Worm (Caenorhabditis elegans): ENCODE data around the gene K07F5.12.

The K07F5.12 gene

DNA sequence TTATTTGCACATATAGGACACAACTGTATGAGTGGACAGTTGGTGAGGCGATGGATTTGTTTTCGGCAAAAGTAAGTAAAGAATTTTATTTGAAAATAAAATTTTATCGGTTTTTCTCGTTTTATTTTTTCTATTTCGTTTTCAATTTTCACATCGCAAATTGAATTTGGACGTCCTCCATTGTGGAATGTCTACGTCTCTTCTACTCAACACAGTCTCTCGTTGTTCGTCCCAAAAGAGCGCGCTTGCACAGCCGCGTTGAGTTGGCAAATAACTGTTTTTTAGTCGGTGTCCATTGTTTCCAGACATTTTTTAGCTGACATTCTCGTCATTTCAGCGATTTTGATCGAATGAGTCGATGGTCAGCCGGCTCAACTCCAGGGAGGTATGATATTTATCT, 43.4 kb downstream of the K07F5.12 start:
- TF ChIP-seq him-1 (tag; optimal IDR thresholded peaks at IDR 0.05) = no peak
- no peak for TF ChIP-seq W03F9.2 (tag; optimal IDR thresholded peaks at IDR 0.05)
- TF ChIP-seq dao-5 (tag; optimal IDR thresholded peaks at IDR 0.05) = no peak

DNA sequence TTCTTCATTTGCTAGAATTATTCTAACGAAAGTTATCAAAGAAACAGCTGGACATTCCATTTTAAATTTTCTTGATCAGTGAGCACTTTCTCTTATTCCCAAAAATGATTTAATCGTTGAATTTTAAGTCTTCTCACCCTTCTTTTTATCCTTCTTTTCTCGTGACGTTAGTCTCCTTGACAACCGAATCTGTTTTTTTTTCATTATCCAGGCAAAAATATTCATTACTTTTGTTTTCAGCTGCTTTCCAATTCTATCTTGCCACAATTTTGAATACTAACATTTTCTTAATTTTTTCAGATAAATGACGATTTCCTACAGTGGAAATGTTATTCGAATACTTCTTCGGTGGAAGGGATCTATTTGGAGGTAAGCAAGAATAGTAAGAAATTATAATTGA, 47.8 kb downstream of the K07F5.12 start, which contains the start of gene best-13:
TSS of gene best-13 (plus strand) at position 301 of the 400 bp plus-strand sequence.
- TF ChIP-seq W03F9.2 (tag; optimal IDR thresholded peaks at IDR 0.05) (no peak), dao-5 (tag; optimal IDR thresholded peaks at IDR 0.05) (no peak), him-1 (tag; optimal IDR thresholded peaks at IDR 0.05) (no peak)
